Worm (Caenorhabditis elegans) whole organism, young adult: Measurements from ENCODE around the gene rev-3.

Experiments
- B0035.1 ChIP-seq: sonication (generic microtip); optimal IDR thresholded peaks from 2 replicates; lab custom pipeline; 2016; ENCODE audit warnings: missing genetic modification characterization, mild to moderate bottlenecking, missing compliant biosample characterization, missing genotype, missing genetic modification reagents
- B0261.1 ChIP-seq: sonication (generic microtip); optimal IDR thresholded peaks from 2 replicates; lab custom pipeline; 2016; ENCODE audit warnings: mild to moderate bottlenecking, missing genetic modification characterization, moderate library complexity, missing compliant biosample characterization
- C06A6.2 ChIP-seq: fragments of 200-800 bp; sonication (Bioruptor generic); conservative IDR thresholded peaks from 2 replicates; pipeline ENCODE4 v1.3.6; 2022; ENCODE audit warnings: missing genetic modification characterization, missing compliant biosample characterization
- F10E7.11 ChIP-seq: sonication (generic microtip); optimal IDR thresholded peaks from 2 replicates; lab custom pipeline; 2017; ENCODE audit warnings: mild to moderate bottlenecking, missing genetic modification characterization, moderate library complexity, missing compliant biosample characterization
- F23B12.7 ChIP-seq: sonication (generic microtip); optimal IDR thresholded peaks from 2 replicates; lab custom pipeline; 2017; ENCODE audit warnings: missing genetic modification characterization, mild to moderate bottlenecking, missing compliant biosample characterization, antibody characterized with exemption, moderate library complexity; ENCODE audit not compliant: insufficient read depth
- F33H1.4 ChIP-seq: fragments of 200-800 bp; sonication (Bioruptor generic); IDR thresholded peaks from 2 replicates; pipeline ENCODE4 v1.3.6; 2022; ENCODE audit warnings: missing genetic modification reagents, missing genetic modification characterization, missing compliant biosample characterization
- F52B5.7 ChIP-seq: sonication (generic microtip); optimal IDR thresholded peaks from 2 replicates; lab custom pipeline; 2016; ENCODE audit warnings: mild to moderate bottlenecking, missing genetic modification characterization, missing compliant biosample characterization
- F55B11.4 ChIP-seq: sonication (generic microtip); optimal IDR thresholded peaks from 2 replicates; lab custom pipeline; 2016; ENCODE audit warnings: missing compliant biosample characterization, missing genetic modification characterization, borderline replicate concordance; ENCODE audit not compliant: insufficient read depth
- F57A8.1 ChIP-seq: fragments of 200-800 bp; sonication (Bioruptor generic); optimal IDR thresholded peaks from 2 replicates; lab custom pipeline; 2018; ENCODE audit warnings: mild to moderate bottlenecking, missing genetic modification characterization, moderate library complexity, missing compliant biosample characterization
- Y53G8AR.9 ChIP-seq: fragments of 200-800 bp; sonication (Bioruptor generic); conservative IDR thresholded peaks from 2 replicates; pipeline ENCODE4 v1.3.6; 2022; ENCODE audit warnings: missing genetic modification reagents, missing genetic modification characterization, missing compliant biosample characterization
- ZK185.1 ChIP-seq: sonication (generic microtip); optimal IDR thresholded peaks from 2 replicates; lab custom pipeline; 2016; ENCODE audit warnings: mild to moderate bottlenecking, missing genetic modification characterization, missing compliant biosample characterization; ENCODE audit not compliant: poor library complexity, severe bottlenecking
- ccch-3 ChIP-seq: fragments of 200-800 bp; sonication (Bioruptor generic); optimal IDR thresholded peaks from 2 replicates; lab custom pipeline; 2018; ENCODE audit warnings: mild to moderate bottlenecking, missing genetic modification characterization, missing compliant biosample characterization
- cebp-1 ChIP-seq, 2 experiments: fragments of 200-800 bp in 1 of 2; sonication (Bioruptor generic) in 1 of 2; sonication (generic microtip) in 1 of 2; IDR thresholded peaks in 1 of 2; optimal IDR thresholded peaks in 1 of 2; 2 replicates each; pipeline versions ENCODE4 v1.3.6 to Lab custom; 2017 to 2022; ENCODE audit warnings: missing compliant biosample characterization in 2 of 2, missing genetic modification characterization in 2 of 2, mild to moderate bottlenecking in 1 of 2, missing genetic modification reagents in 1 of 2, moderate library complexity in 1 of 2
- ceh-79 ChIP-seq: sonication (generic microtip); optimal IDR thresholded peaks from 2 replicates; lab custom pipeline; 2017; ENCODE audit warnings: mild to moderate bottlenecking, missing genetic modification characterization, missing compliant biosample characterization
- ceh-91 ChIP-seq: fragments of 200-800 bp; sonication (Bioruptor generic); IDR thresholded peaks from 2 replicates; pipeline ENCODE4 v1.3.6; 2022; ENCODE audit warnings: missing genetic modification reagents, missing genetic modification characterization, missing compliant biosample characterization
- chd-7 ChIP-seq: sonication (generic microtip); optimal IDR thresholded peaks from 2 replicates; lab custom pipeline; 2016; ENCODE audit warnings: mild to moderate bottlenecking, missing genetic modification characterization, moderate library complexity, missing compliant biosample characterization
- dpff-1 ChIP-seq: sonication (generic microtip); optimal IDR thresholded peaks from 2 replicates; lab custom pipeline; 2017; ENCODE audit warnings: mild to moderate bottlenecking, missing genetic modification characterization, missing compliant biosample characterization
- efl-1 ChIP-seq: fragments of 150-350 bp; optimal IDR thresholded peaks from 2 replicates; lab custom pipeline; 2014; ENCODE audit warnings: missing biosample characterization, missing genetic modification reagents, missing genetic modification characterization
- egl-44 ChIP-seq: fragments of 200-800 bp; sonication (Bioruptor generic); IDR thresholded peaks from 2 replicates; pipeline ENCODE4 v1.3.6; 2022; ENCODE audit warnings: missing genetic modification reagents, missing genetic modification characterization, missing compliant biosample characterization
- egrh-3 ChIP-seq: fragments of 200-800 bp; sonication (Bioruptor generic); IDR thresholded peaks from 2 replicates; pipeline ENCODE4 v1.3.6; 2022; ENCODE audit warnings: missing genetic modification reagents, missing genetic modification characterization, missing compliant biosample characterization
- fkh-3 ChIP-seq: sonication (generic microtip); optimal IDR thresholded peaks from 2 replicates; lab custom pipeline; 2016; ENCODE audit warnings: mild to moderate bottlenecking, missing genetic modification characterization, missing compliant biosample characterization
- him-1 ChIP-seq: sonication (generic microtip); optimal IDR thresholded peaks from 2 replicates; lab custom pipeline; 2016; ENCODE audit warnings: missing genotype, missing genetic modification reagents, missing genetic modification characterization, missing compliant biosample characterization
- hlh-26 ChIP-seq: fragments of 200-800 bp; sonication (Bioruptor generic); conservative IDR thresholded peaks from 2 replicates; pipeline ENCODE4 v1.3.6; 2022; ENCODE audit warnings: missing genetic modification reagents, missing genetic modification characterization, missing compliant biosample characterization
- hmg-1.2 ChIP-seq: fragments of 200-800 bp; sonication (Bioruptor generic); IDR thresholded peaks from 2 replicates; pipeline ENCODE4 v1.3.6; 2022; ENCODE audit warnings: missing genetic modification reagents, missing genetic modification characterization, missing compliant biosample characterization
- lin-54 ChIP-seq: fragments of 200-800 bp; sonication (Bioruptor generic); optimal IDR thresholded peaks from 2 replicates; lab custom pipeline; 2018; ENCODE audit warnings: mild to moderate bottlenecking, missing genetic modification characterization, missing compliant biosample characterization
- lsl-1 ChIP-seq: fragments of 200-800 bp; sonication (Bioruptor generic); optimal IDR thresholded peaks from 2 replicates; lab custom pipeline; 2018; ENCODE audit warnings: mild to moderate bottlenecking, missing genetic modification characterization, moderate library complexity, missing compliant biosample characterization
- madf-6 ChIP-seq: fragments of 200-800 bp; sonication (Bioruptor generic); IDR thresholded peaks from 2 replicates; pipeline ENCODE4 v1.3.6; 2022; ENCODE audit warnings: missing genetic modification reagents, missing genetic modification characterization, missing compliant biosample characterization
- madf-8 ChIP-seq: fragments of 200-800 bp; sonication (Bioruptor generic); conservative IDR thresholded peaks from 2 replicates; pipeline ENCODE4 v1.3.6; 2022; ENCODE audit warnings: missing genetic modification reagents, missing genetic modification characterization, missing compliant biosample characterization
- nfyb-1 ChIP-seq: fragments of 200-800 bp; sonication (Bioruptor generic); IDR thresholded peaks from 2 replicates; pipeline ENCODE4 v1.3.6; 2022; ENCODE audit warnings: missing genetic modification reagents, missing genetic modification characterization, missing compliant biosample characterization
- nhr-179 ChIP-seq: sonication (generic microtip); optimal IDR thresholded peaks from 2 replicates; lab custom pipeline; 2016; ENCODE audit warnings: mild to moderate bottlenecking, missing genetic modification characterization, missing compliant biosample characterization
- nhr-27 ChIP-seq: fragments of 200-800 bp; sonication (Bioruptor generic); optimal IDR thresholded peaks from 2 replicates; lab custom pipeline; 2018; ENCODE audit warnings: mild to moderate bottlenecking, missing genetic modification characterization, moderate library complexity, missing compliant biosample characterization
- pbrm-1 ChIP-seq: fragments of 200-800 bp; sonication (Bioruptor generic); IDR thresholded peaks from 2 replicates; pipeline ENCODE4 v1.3.6; 2022; ENCODE audit warnings: missing genetic modification reagents, missing genetic modification characterization, missing compliant biosample characterization
- tbp1 ChIP-seq: fragments of 200-800 bp; sonication (Bioruptor generic); optimal IDR thresholded peaks from 2 replicates; lab custom pipeline; 2018; ENCODE audit warnings: mild to moderate bottlenecking, missing genetic modification characterization, missing compliant biosample characterization
- tbx-9 ChIP-seq: sonication (generic microtip); optimal IDR thresholded peaks from 2 replicates; lab custom pipeline; 2016; ENCODE audit warnings: borderline replicate concordance, missing genetic modification characterization, inconsistent platforms, missing compliant biosample characterization
- xnd-1 ChIP-seq: sonication (generic microtip); optimal IDR thresholded peaks from 2 replicates; lab custom pipeline; 2016; ENCODE audit warnings: missing genotype, missing genetic modification reagents, missing genetic modification characterization, missing compliant biosample characterization
- zfh-2 ChIP-seq: fragments of 200-800 bp; sonication (Bioruptor generic); conservative IDR thresholded peaks from 2 replicates; pipeline ENCODE4 v1.3.6; 2022; ENCODE audit warnings: missing genetic modification reagents, missing genetic modification characterization, missing compliant biosample characterization

rev-3 gene

DNA sequence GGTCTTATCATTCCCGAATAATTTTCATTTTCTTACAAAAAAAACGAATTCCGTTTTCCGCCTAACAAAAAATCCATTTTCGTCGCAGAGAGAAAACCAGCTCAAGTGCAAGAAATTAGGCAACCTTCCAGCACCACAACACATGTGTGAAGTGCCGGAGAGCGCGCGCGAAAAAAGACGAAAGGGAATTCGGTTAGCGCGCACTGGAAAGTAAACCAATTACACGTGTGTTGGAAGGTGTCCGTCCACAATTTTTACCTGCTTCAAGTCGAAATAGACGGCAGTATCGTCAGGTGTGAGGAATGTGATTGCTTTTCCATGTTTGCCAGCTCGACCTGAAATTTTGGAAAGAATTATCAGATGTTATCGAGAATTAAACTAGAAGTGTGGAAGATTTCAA lies 44.2 kb upstream of the rev-3 start:
- TF ChIP-seq B0261.1 (tag; lab: Kevin White, UChicago): no peak
- no peak for TF ChIP-seq him-1 (tag; lab: Kevin White, UChicago)
- TF ChIP-seq madf-8 (GFP tag; lab: Robert Waterston, UW): peak; percentile 22; the same call in 1 of the 2 replicates
- peak; percentile 50 for TF ChIP-seq efl-1 (GFP tag; lab: Kevin White, UChicago)
- peak; percentile 42; the same call in 1 of the 2 replicates for TF ChIP-seq madf-6 (GFP tag; lab: Robert Waterston, UW)
- no peak for TF ChIP-seq ZK185.1 (tag; lab: Kevin White, UChicago)
- TF ChIP-seq zfh-2: no peak
- no peak for TF ChIP-seq C06A6.2 (GFP tag; lab: Robert Waterston, UW)
- no peak for TF ChIP-seq tbp1 (GFP tag; lab: Kevin White, UChicago)

DNA sequence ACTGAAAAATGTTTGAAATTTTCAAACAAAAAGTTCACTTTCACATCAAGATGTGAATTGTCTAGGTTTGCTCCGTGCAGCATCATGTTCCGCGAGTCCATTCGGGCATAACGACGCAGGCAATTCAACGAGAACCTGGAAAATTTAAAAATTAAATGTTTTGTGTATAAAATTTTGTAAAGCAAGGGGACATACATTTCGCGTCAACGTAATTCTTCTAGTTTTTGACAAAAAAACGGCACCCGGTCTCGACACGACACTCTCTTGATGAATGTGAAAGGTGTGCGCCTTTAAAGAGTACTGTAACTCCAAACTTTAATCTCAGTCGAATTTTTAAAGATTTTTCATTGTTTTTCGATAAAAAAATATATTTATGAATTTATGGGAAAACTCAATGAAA lies 43.6 kb upstream of the rev-3 start, which contains the start of gene R12B2.6:
R12B2.6 (minus strand) TSS at position 101 of the 400 bp plus-strand sequence.
- TF ChIP-seq dpff-1 (tag; lab: Kevin White, UChicago): no peak
- TF ChIP-seq lsl-1: peak; percentile 52
- no peak for TF ChIP-seq lin-54 (GFP tag; lab: Kevin White, UChicago)
- TF ChIP-seq ceh-79 (tag; lab: Kevin White, UChicago): no peak

DNA sequence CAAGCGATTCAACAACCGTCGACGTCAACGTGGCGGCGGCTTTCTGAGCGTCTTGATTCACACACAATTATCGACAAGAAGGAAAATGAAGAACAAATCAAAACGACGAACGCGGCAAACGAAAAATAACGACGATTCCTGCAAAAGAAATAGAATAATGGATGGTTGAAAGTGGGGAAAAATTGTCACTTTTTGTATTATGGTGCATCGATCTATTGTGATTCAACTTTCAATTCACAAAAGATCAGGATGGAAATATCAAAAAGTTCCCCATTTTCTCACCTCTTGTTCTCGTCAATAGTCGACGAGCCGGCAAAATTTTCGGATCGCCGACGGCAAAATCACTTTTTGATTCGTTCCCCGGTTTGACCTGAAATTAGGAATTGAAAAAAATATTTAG lies 42.9 kb upstream of the rev-3 start, which contains the start of the genes R12B2.13 and mdt-15:
R12B2.13 (minus strand) TSS at position 101 of the 400 bp plus-strand sequence.
mdt-15 (minus strand) TSS at position 376 of the 400 bp plus-strand sequence.
- no peak for TF ChIP-seq egl-44 (GFP tag; lab: Robert Waterston, UW)
- TF ChIP-seq hmg-1.2 (GFP tag; lab: Robert Waterston, UW): no peak
- no peak for TF ChIP-seq F52B5.7
- no peak for TF ChIP-seq chd-7 (tag; lab: Kevin White, UChicago)
- no peak for TF ChIP-seq F55B11.4 (tag; lab: Kevin White, UChicago)
- TF ChIP-seq nhr-27: no peak
- 0 out of 2 replicates have a peak, but pooled peaks have one; percentile 41 for TF ChIP-seq Y53G8AR.9 (GFP tag; lab: Robert Waterston, UW)
- TF ChIP-seq efl-1 (GFP tag; lab: Kevin White, UChicago): no peak
- TF ChIP-seq tbx-9 (tag; lab: Kevin White, UChicago): no peak
- TF ChIP-seq pbrm-1 (GFP tag; lab: Robert Waterston, UW): 0 out of 2 replicates have a peak, but pooled peaks have one; percentile 26
- TF ChIP-seq F57A8.1: no peak
- TF ChIP-seq fkh-3 (tag; lab: Kevin White, UChicago): no peak
- TF ChIP-seq hlh-26 (GFP tag; lab: Robert Waterston, UW): no peak
- no peak for TF ChIP-seq lsl-1
- no peak for TF ChIP-seq him-1 (tag; lab: Kevin White, UChicago)

DNA sequence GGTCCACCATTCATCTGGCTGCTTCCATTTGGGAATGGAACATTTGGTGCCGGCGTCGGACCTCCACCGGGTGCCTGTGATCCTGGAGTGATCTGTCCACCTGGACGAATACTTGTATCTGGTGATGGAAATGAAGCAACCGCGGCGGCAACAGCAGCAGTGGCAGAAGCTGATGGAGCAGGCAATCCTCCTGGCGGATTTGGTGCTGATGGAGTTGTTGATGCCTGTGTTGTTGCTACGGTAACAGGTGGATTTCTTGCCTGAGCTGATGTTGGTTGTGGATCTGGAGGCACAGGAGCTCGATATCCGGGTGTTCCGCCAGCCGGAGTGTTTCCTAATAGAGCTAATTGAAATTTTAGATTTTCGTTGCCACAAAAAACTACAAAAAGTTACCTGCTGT lies 42.0 kb upstream of the rev-3 start:
- TF ChIP-seq nhr-179 (tag; lab: Kevin White, UChicago): no peak
- peak; percentile 10 for TF ChIP-seq chd-7 (tag; lab: Kevin White, UChicago)
- TF ChIP-seq F23B12.7 (tag; lab: Kevin White, UChicago): no peak
- TF ChIP-seq zfh-2: peak; percentile 65
- TF ChIP-seq F10E7.11 (tag; lab: Kevin White, UChicago): no peak
- no peak for TF ChIP-seq nfyb-1
- no peak for TF ChIP-seq cebp-1 (GFP tag; IDR thresholded peaks at IDR 0.05; lab: Robert Waterston, UW)
- TF ChIP-seq cebp-1 (tag; optimal IDR thresholded peaks at IDR 0.05; lab: Kevin White, UChicago): no peak
- TF ChIP-seq xnd-1 (tag; lab: Kevin White, UChicago): no peak
- TF ChIP-seq ceh-91 (GFP tag; lab: Robert Waterston, UW): no peak
- TF ChIP-seq B0035.1 (tag; lab: Kevin White, UChicago): no peak
- no peak for TF ChIP-seq ccch-3 (GFP tag; lab: Kevin White, UChicago)
- peak; percentile 18; the same call in 1 of the 2 replicates for TF ChIP-seq egrh-3 (GFP tag; lab: Robert Waterston, UW)
- no peak for TF ChIP-seq F57A8.1
- TF ChIP-seq F33H1.4 (GFP tag; lab: Robert Waterston, UW): peak; percentile 8; the same call in 1 of the 2 replicates
